Worm (Caenorhabditis elegans) whole organism, L2 larva: ENCODE results near the gene R12B2.13.

Experiments used
- C34F6.9 ChIP-seq: fragments of 150-350 bp; optimal IDR thresholded peaks from 2 replicates; lab custom pipeline; 2014; ENCODE audit warnings: missing biosample characterization, missing genetic modification characterization
- R02D3.7 ChIP-seq: fragments of 150-350 bp; optimal IDR thresholded peaks from 2 replicates; lab custom pipeline; 2014; ENCODE audit warnings: missing biosample characterization, missing genetic modification characterization
- Y55F3AM.14 ChIP-seq: fragments of 200-800 bp; sonication (Bioruptor generic); optimal IDR thresholded peaks from 2 replicates; lab custom pipeline; 2018; ENCODE audit warnings: mild to moderate bottlenecking, missing genetic modification characterization, missing compliant biosample characterization
- ZK546.5 ChIP-seq: sonication (generic microtip); optimal IDR thresholded peaks from 2 replicates; lab custom pipeline; 2017; ENCODE audit warnings: missing biosample characterization, missing genetic modification characterization
- alr-1 ChIP-seq: fragments of 150-350 bp; optimal IDR thresholded peaks from 2 replicates; lab custom pipeline; 2014; ENCODE audit warnings: missing biosample characterization, missing genetic modification characterization
- aly-2 ChIP-seq: fragments of 150-350 bp; optimal IDR thresholded peaks from 2 replicates; lab custom pipeline; 2014; ENCODE audit warnings: missing biosample characterization, missing genetic modification characterization
- ama-1 ChIP-seq: fragments of 150-350 bp; optimal IDR thresholded peaks from 2 replicates; lab custom pipeline; 2018; ENCODE audit warnings: inconsistent platforms
- blmp-1 ChIP-seq: sonication (generic microtip); optimal IDR thresholded peaks from 2 replicates; lab custom pipeline; 2017; ENCODE audit warnings: missing genetic modification characterization, mild to moderate bottlenecking, missing compliant biosample characterization, antibody characterized with exemption, moderate library complexity; ENCODE audit not compliant: insufficient read depth
- ceh-16 ChIP-seq: fragments of 150-350 bp; optimal IDR thresholded peaks from 2 replicates; lab custom pipeline; 2014; ENCODE audit warnings: missing biosample characterization, missing genetic modification characterization
- crh-2 ChIP-seq: sonication (generic microtip); optimal IDR thresholded peaks from 2 replicates; lab custom pipeline; 2017; ENCODE audit warnings: missing biosample characterization, missing genetic modification characterization
- dmd-4 ChIP-seq: sonication (generic microtip); optimal IDR thresholded peaks from 2 replicates; lab custom pipeline; 2017; ENCODE audit warnings: missing biosample characterization, missing genetic modification characterization
- egl-27 ChIP-seq: sonication (generic microtip); optimal IDR thresholded peaks from 3 replicates; lab custom pipeline; 2017; ENCODE audit warnings: missing biosample characterization, missing genetic modification reagents, missing genetic modification characterization
- elt-3 ChIP-seq: sonication (generic microtip); optimal IDR thresholded peaks from 2 replicates; lab custom pipeline; 2017; ENCODE audit warnings: missing biosample characterization, missing genetic modification characterization
- fos-1 ChIP-seq: fragments of 150-350 bp; optimal IDR thresholded peaks from 2 replicates; lab custom pipeline; 2014; ENCODE audit warnings: missing biosample characterization, missing genetic modification characterization
- gmeb-1 ChIP-seq: fragments of 150-350 bp; optimal IDR thresholded peaks from 2 replicates; lab custom pipeline; 2014; ENCODE audit warnings: missing biosample characterization, missing genetic modification characterization
- lin-13 ChIP-seq: fragments of 150-350 bp; optimal IDR thresholded peaks from 2 replicates; lab custom pipeline; 2014; ENCODE audit warnings: missing biosample characterization, missing genetic modification reagents, missing genetic modification characterization
- lin-39 ChIP-seq: fragments of 150-350 bp; optimal IDR thresholded peaks from 2 replicates; lab custom pipeline; 2014; ENCODE audit warnings: missing biosample characterization, missing genetic modification reagents, missing genetic modification characterization
- lsy-2 ChIP-seq, 2 experiments: fragments of 150-350 bp in 1 of 2; sonication (generic microtip) in 1 of 2; optimal IDR thresholded peaks; 2 replicates each; lab custom pipeline; 2014 to 2017; ENCODE audit warnings: missing biosample characterization in 2 of 2, missing genetic modification characterization in 2 of 2
- mab-5 ChIP-seq: fragments of 150-350 bp; optimal IDR thresholded peaks from 2 replicates; lab custom pipeline; 2014; ENCODE audit warnings: missing biosample characterization, missing genetic modification characterization
- mdl-1 ChIP-seq, 2 experiments: fragments of 150-350 bp in 1 of 2; sonication (generic microtip) in 1 of 2; optimal IDR thresholded peaks; 2 replicates each; lab custom pipeline; 2017; ENCODE audit warnings: missing biosample characterization in 2 of 2, missing genetic modification characterization in 2 of 2
- nhr-10 ChIP-seq: sonication (generic microtip); optimal IDR thresholded peaks from 2 replicates; lab custom pipeline; 2017; ENCODE audit warnings: missing biosample characterization, missing genetic modification characterization
- nhr-11 ChIP-seq: fragments of 150-350 bp; optimal IDR thresholded peaks from 2 replicates; lab custom pipeline; 2014; ENCODE audit warnings: missing biosample characterization, missing genetic modification characterization
- nhr-21 ChIP-seq: fragments of 150-350 bp; optimal IDR thresholded peaks from 2 replicates; lab custom pipeline; 2014; ENCODE audit warnings: missing biosample characterization, missing genetic modification characterization
- nhr-23 ChIP-seq: fragments of 150-350 bp; optimal IDR thresholded peaks from 2 replicates; lab custom pipeline; 2014; ENCODE audit warnings: missing biosample characterization, missing genetic modification reagents, missing genetic modification characterization
- nhr-237 ChIP-seq: fragments of 150-350 bp; optimal IDR thresholded peaks from 2 replicates; lab custom pipeline; 2014; ENCODE audit warnings: missing biosample characterization, missing genetic modification characterization
- nhr-25 ChIP-seq: fragments of 150-350 bp; sonication (generic microtip); optimal IDR thresholded peaks from 3 replicates; lab custom pipeline; 2014; ENCODE audit warnings: missing biosample characterization, missing genetic modification characterization
- nhr-6 ChIP-seq: fragments of 150-350 bp; optimal IDR thresholded peaks from 2 replicates; lab custom pipeline; 2014; ENCODE audit warnings: missing biosample characterization, missing genetic modification characterization
- nhr-77 ChIP-seq: fragments of 150-350 bp; optimal IDR thresholded peaks from 2 replicates; lab custom pipeline; 2014; ENCODE audit warnings: missing biosample characterization, missing genetic modification characterization
- peb-1 ChIP-seq: fragments of 150-350 bp; optimal IDR thresholded peaks from 2 replicates; lab custom pipeline; 2014; ENCODE audit warnings: missing biosample characterization, missing genetic modification characterization
- skn-1 ChIP-seq: sonication (generic microtip); optimal IDR thresholded peaks from 2 replicates; lab custom pipeline; 2017; ENCODE audit warnings: missing biosample characterization, missing genetic modification characterization
- sma-9 ChIP-seq, 2 experiments: fragments of 150-350 bp in 1 of 2; sonication (generic microtip) in 1 of 2; optimal IDR thresholded peaks; 2 replicates each; lab custom pipeline; 2014 to 2016; ENCODE audit warnings: missing genetic modification characterization in 2 of 2, mild to moderate bottlenecking in 1 of 2, missing biosample characterization in 1 of 2, missing compliant biosample characterization in 1 of 2, missing genetic modification reagents in 1 of 2, moderate library complexity in 1 of 2
- snpc-4 ChIP-seq: fragments of 150-350 bp; optimal IDR thresholded peaks from 2 replicates; lab custom pipeline; 2014; ENCODE audit warnings: missing biosample characterization, missing genetic modification characterization
- unc-55 ChIP-seq: fragments of 150-350 bp; sonication (generic microtip); optimal IDR thresholded peaks from 3 replicates; lab custom pipeline; 2014; ENCODE audit warnings: missing biosample characterization, missing genetic modification reagents, missing genetic modification characterization
- unc-62 ChIP-seq: fragments of 150-350 bp; optimal IDR thresholded peaks from 2 replicates; lab custom pipeline; 2014; ENCODE audit warnings: missing biosample characterization, missing genetic modification reagents, missing genetic modification characterization
- ztf-1 ChIP-seq: fragments of 200-800 bp; sonication (Bioruptor generic); conservative IDR thresholded peaks from 2 replicates; pipeline ENCODE4 v1.3.6; 2022; ENCODE audit warnings: missing genetic modification characterization, missing compliant biosample characterization
- ztf-4 ChIP-seq: fragments of 150-350 bp; optimal IDR thresholded peaks from 2 replicates; lab custom pipeline; 2014; ENCODE audit warnings: missing biosample characterization, missing genetic modification characterization

Gene R12B2.13

DNA sequence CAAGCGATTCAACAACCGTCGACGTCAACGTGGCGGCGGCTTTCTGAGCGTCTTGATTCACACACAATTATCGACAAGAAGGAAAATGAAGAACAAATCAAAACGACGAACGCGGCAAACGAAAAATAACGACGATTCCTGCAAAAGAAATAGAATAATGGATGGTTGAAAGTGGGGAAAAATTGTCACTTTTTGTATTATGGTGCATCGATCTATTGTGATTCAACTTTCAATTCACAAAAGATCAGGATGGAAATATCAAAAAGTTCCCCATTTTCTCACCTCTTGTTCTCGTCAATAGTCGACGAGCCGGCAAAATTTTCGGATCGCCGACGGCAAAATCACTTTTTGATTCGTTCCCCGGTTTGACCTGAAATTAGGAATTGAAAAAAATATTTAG is at the start of gene R12B2.13, which contains the start of gene mdt-15:
R12B2.13 (minus strand) TSS at position 101 of the 400 bp plus-strand sequence.
mdt-15 (minus strand) TSS at position 376 of the 400 bp plus-strand sequence.
- TF ChIP-seq alr-1 (tag; lab: Kevin White, UChicago) (no peak), snpc-4 (tag; lab: Kevin White, UChicago) (no peak), unc-62 (GFP tag; lab: Kevin White, UChicago) (no peak), mdl-1 (tag; optimal IDR thresholded peaks at IDR 0.05; lab: Kevin White, UChicago) (no peak), egl-27 (tag; lab: Kevin White, UChicago) (no peak), lin-39 (no peak), Y55F3AM.14 (GFP tag; lab: Kevin White, UChicago) (no peak), blmp-1 (tag; lab: Kevin White, UChicago) (no peak), ztf-4 (tag; lab: Kevin White, UChicago) (no peak), skn-1 (tag; lab: Kevin White, UChicago) (no peak), ZK546.5 (tag; lab: Kevin White, UChicago) (no peak), nhr-237 (tag; lab: Kevin White, UChicago) (no peak), nhr-6 (tag; lab: Kevin White, UChicago) (no peak), nhr-23 (tag; lab: Kevin White, UChicago) (no peak), ceh-16 (no peak), fos-1 (tag; lab: Kevin White, UChicago) (no peak), dmd-4 (tag; lab: Kevin White, UChicago) (no peak), R02D3.7 (tag; lab: Kevin White, UChicago) (no peak), nhr-21 (no peak), C34F6.9 (tag; lab: Kevin White, UChicago) (no peak)

DNA sequence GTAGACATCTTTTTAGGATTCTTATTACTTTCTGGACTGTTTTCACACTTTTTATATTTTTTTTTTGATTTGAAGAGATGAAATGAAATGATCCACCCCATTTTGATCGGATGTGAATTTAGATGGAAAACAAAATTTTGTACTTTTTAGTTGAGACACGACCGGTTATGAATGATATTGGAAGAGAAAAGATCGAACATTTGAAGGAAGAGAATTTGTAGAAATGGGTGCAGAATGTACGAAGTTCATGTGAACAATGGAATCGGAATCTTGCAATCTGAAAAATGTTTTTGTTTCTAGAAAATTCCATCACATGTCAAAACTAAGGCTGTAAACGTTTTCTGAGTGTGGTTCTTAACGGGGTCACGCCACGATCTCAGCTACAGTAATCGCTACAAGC is 49.5 kb upstream of the R12B2.13 start, which contains the start of gene F01F1.14:
F01F1.14 (minus strand) TSS at position 101 of the 400 bp plus-strand sequence.
- TF ChIP-seq aly-2 (tag; lab: Kevin White, UChicago), result no peak
- no peak for TF ChIP-seq alr-1 (tag; lab: Kevin White, UChicago)
- TF ChIP-seq skn-1 (tag; lab: Kevin White, UChicago), result no peak
- TF ChIP-seq ceh-16, result no peak
- TF ChIP-seq peb-1, result no peak
- no peak for TF ChIP-seq sma-9 (GFP tag; optimal IDR thresholded peaks at IDR 0.05; lab: Kevin White, UChicago)
- TF ChIP-seq sma-9 (tag; optimal IDR thresholded peaks at IDR 0.05; lab: Kevin White, UChicago), result no peak
- TF ChIP-seq blmp-1 (tag; lab: Kevin White, UChicago), result no peak
- no peak for TF ChIP-seq nhr-10 (tag; lab: Kevin White, UChicago)

DNA sequence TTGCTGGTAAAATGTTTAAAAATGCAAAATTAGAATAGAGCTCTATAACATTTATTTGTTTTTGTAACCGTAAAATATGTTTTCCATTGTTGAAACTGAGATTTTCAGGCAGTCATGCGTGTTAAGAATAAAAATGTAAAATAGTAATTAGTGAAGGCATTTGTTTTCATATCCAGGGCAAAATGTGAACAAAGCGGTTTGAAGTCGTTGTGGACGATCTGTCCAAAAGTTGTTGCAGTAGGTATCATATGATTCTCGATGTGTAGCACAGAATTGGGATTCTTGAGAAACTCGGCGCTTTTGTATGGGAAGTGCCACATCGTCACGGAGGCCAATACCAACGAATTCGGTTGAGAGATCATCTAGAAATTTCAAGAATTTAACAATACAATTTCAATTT is 49.0 kb upstream of the R12B2.13 start:
- TF ChIP-seq nhr-11 (tag; lab: Kevin White, UChicago), result no peak
- TF ChIP-seq nhr-25, result no peak
- TF ChIP-seq ztf-4 (tag; lab: Kevin White, UChicago), result no peak
- no peak for TF ChIP-seq ZK546.5 (tag; lab: Kevin White, UChicago)
- no peak for TF ChIP-seq crh-2
- no peak for TF ChIP-seq nhr-77 (tag; lab: Kevin White, UChicago)
- TF ChIP-seq lin-13 (GFP tag; lab: Kevin White, UChicago), result no peak
- no peak for TF ChIP-seq snpc-4 (tag; lab: Kevin White, UChicago)
- no peak for TF ChIP-seq elt-3 (tag; lab: Kevin White, UChicago)
- no peak for TF ChIP-seq Y55F3AM.14 (GFP tag; lab: Kevin White, UChicago)
- TF ChIP-seq, all 48 proteins: peak for 0

DNA sequence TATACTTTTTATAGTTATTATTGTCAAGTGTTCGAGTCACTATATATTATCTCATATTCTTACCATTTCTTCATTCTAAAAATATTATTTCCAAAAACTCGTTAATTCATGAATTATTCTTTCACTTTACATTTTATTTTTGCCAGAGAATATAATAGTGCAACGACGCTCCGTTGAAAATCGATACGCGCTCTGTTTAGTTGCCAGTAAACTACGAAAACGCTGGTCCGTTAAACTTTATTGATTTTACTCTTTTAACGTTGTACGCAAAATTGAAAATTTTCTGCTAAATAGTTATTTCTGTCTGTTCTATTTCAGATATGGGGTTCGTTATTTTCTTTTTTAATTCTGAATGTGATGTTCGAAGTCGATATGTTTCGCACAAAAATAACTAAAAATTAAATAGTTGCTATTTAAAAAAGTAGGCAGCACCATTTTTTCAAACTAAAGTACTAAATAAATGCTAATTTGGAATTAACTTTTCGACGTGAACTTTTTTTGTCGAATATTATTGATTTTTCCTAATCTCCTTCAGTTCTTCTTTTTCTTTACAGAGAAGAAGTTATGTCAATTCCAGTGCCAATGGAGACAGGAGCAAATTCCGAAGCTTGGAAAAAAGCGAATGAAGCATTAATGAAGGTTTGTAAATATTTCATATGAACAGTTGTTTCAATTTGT is 46.2 kb upstream of the R12B2.13 start, which contains the start of gene hpo-10:
hpo-10 (plus strand) TSS at position 199 of the 678 bp plus-strand sequence.
- TF ChIP-seq ztf-1 (GFP tag; lab: Robert Waterston, UW), result no peak
- TF ChIP-seq lsy-2 (tag; optimal IDR thresholded peaks at IDR 0.05; lab: Kevin White, UChicago), result peak; percentile 9 to 57
- TF ChIP-seq unc-55 (GFP tag; lab: Kevin White, UChicago), result peak; percentile 55
- TF ChIP-seq crh-2, result peak; percentile 52
- TF ChIP-seq mab-5 (tag; lab: Kevin White, UChicago), result no peak
- TF ChIP-seq nhr-25, result peak; percentile 17
- TF ChIP-seq fos-1 (tag; lab: Kevin White, UChicago), result no peak
- no peak for TF ChIP-seq ama-1 (lab: Kevin White, UChicago)
- peak; percentile 41 for TF ChIP-seq lin-13 (GFP tag; lab: Kevin White, UChicago)
- TF ChIP-seq nhr-23 (tag; lab: Kevin White, UChicago), result no peak
- peak; percentile 56 for TF ChIP-seq C34F6.9 (tag; lab: Kevin White, UChicago)
- peak; percentile 1 for TF ChIP-seq gmeb-1 (tag; lab: Kevin White, UChicago)
- no peak for TF ChIP-seq nhr-21
- no peak for TF ChIP-seq Y55F3AM.14 (GFP tag; lab: Kevin White, UChicago)
